Comparison of ENCODE assay signal across 2 fruit fly cellular contexts in genomic region chr3L:4407743-4408142, dm6.
TF ChIP-seq lines count a peak whose summit lies in the region.

No protein-coding gene starts in this region.

TF ChIP-seq in whole organism, embryonic, 481 proteins besides CTCF, POLR2A, EP300 and RAD21 (continued from another document and continues in another):
- TF ChIP-seq CG5245 (GFP tag; optimal IDR thresholded peaks at IDR 0.05; lab: Kevin White, UChicago): no peak
- no peak for TF ChIP-seq tna (GFP tag; IDR thresholded peaks at IDR 0.05; lab: Robert Waterston, UW; ENCODE audit: partially characterized antibody)
- no peak for TF ChIP-seq oc (tag; optimal IDR thresholded peaks at IDR 0.05; lab: Kevin White, UChicago)
- no peak for TF ChIP-seq vnd (GFP tag; IDR thresholded peaks at IDR 0.05; lab: Robert Waterston, UW; ENCODE audit: partially characterized antibody)
- TF ChIP-seq Lpt (GFP tag; optimal IDR thresholded peaks at IDR 0.05; lab: Kevin White, UChicago): no peak
- peak; percentile 37 for TF ChIP-seq chn (GFP tag; optimal IDR thresholded peaks at IDR 0.05; lab: Kevin White, UChicago)
- TF ChIP-seq gem (tag; optimal IDR thresholded peaks at IDR 0.05; lab: Kevin White, UChicago): peak; percentile 47
- 0 out of 3 replicates have a peak, but pooled peaks have one; percentile 21 for TF ChIP-seq ci (GFP tag; IDR thresholded peaks at IDR 0.05; lab: Robert Waterston, UW)
- TF ChIP-seq dmrt99B (tag; optimal IDR thresholded peaks at IDR 0.05; lab: Kevin White, UChicago): no peak
- TF ChIP-seq CG2129 (GFP tag; IDR thresholded peaks at IDR 0.05; lab: Robert Waterston, UW; ENCODE audit: partially characterized antibody): no peak
- TF ChIP-seq CG10979 (tag; optimal IDR thresholded peaks at IDR 0.05; lab: Kevin White, UChicago): no peak
- TF ChIP-seq Hr78 (GFP tag; optimal IDR thresholded peaks at IDR 0.05; lab: Kevin White, UChicago): no peak
- TF ChIP-seq unpg (GFP tag; optimal IDR thresholded peaks at IDR 0.05; lab: Kevin White, UChicago): peak; percentile 27
- TF ChIP-seq Abd-B (GFP tag; optimal IDR thresholded peaks at IDR 0.05; lab: Kevin White, UChicago): no peak
- TF ChIP-seq Oli (tag; optimal IDR thresholded peaks at IDR 0.05; lab: Kevin White, UChicago): peak; percentile 16
- TF ChIP-seq D19A (tag; optimal IDR thresholded peaks at IDR 0.05; lab: Kevin White, UChicago): no peak
- TF ChIP-seq Xbp1 (GFP tag; optimal IDR thresholded peaks at IDR 0.05; lab: Kevin White, UChicago): peak; percentile 10
- no peak for TF ChIP-seq Camta (GFP tag; optimal IDR thresholded peaks at IDR 0.05; lab: Kevin White, UChicago)
- peak; percentile 23 for TF ChIP-seq Sox102F (GFP tag; optimal IDR thresholded peaks at IDR 0.05; lab: Kevin White, UChicago)
- TF ChIP-seq Stat92E (GFP tag; optimal IDR thresholded peaks at IDR 0.05; lab: Kevin White, UChicago): no peak
- no peak for TF ChIP-seq jumu (GFP tag; optimal IDR thresholded peaks at IDR 0.05; lab: Kevin White, UChicago)
- no peak for TF ChIP-seq CG3847 (GFP tag; IDR thresholded peaks at IDR 0.05; lab: Robert Waterston, UW)
- no peak for TF ChIP-seq H2.0 (GFP tag; IDR thresholded peaks at IDR 0.05; lab: Robert Waterston, UW)
- TF ChIP-seq prd (optimal IDR thresholded peaks at IDR 0.05; lab: Kevin White, UChicago): no peak
- peak; percentile 25; the same call in 1 of the 3 replicates for TF ChIP-seq prd (GFP tag; IDR thresholded peaks at IDR 0.05; lab: Robert Waterston, UW)
- TF ChIP-seq odd (GFP tag; optimal IDR thresholded peaks at IDR 0.05; lab: Kevin White, UChicago): no peak
- no peak for TF ChIP-seq wdn (GFP tag; IDR thresholded peaks at IDR 0.05; lab: Robert Waterston, UW)
- peak; percentile 63 for TF ChIP-seq sens (GFP tag; lab: Kevin White, UChicago)
- no peak for TF ChIP-seq NK7.1 (GFP tag; optimal IDR thresholded peaks at IDR 0.05; lab: Kevin White, UChicago)
- TF ChIP-seq Drgx (GFP tag; IDR thresholded peaks at IDR 0.05; lab: Robert Waterston, UW): peak; percentile 52
- no peak for TF ChIP-seq Mad (GFP tag; optimal IDR thresholded peaks at IDR 0.05; lab: Kevin White, UChicago)
- no peak for TF ChIP-seq gt (GFP tag; IDR thresholded peaks at IDR 0.05; lab: Robert Waterston, UW)
- TF ChIP-seq grn (GFP tag; optimal IDR thresholded peaks at IDR 0.05; lab: Kevin White, UChicago): peak; percentile 42
- TF ChIP-seq sd (tag; optimal IDR thresholded peaks at IDR 0.05; lab: Kevin White, UChicago): no peak
- TF ChIP-seq CG7928 (GFP tag; optimal IDR thresholded peaks at IDR 0.05; lab: Kevin White, UChicago): no peak
- TF ChIP-seq CG10366 (GFP tag; IDR thresholded peaks at IDR 0.05; lab: Robert Waterston, UW): no peak
- TF ChIP-seq B-H1 (GFP tag; IDR thresholded peaks at IDR 0.05; lab: Robert Waterston, UW): no peak
- no peak for TF ChIP-seq mirr (GFP tag; optimal IDR thresholded peaks at IDR 0.05; lab: Kevin White, UChicago)
- no peak for TF ChIP-seq gsb-n (tag; optimal IDR thresholded peaks at IDR 0.05; lab: Kevin White, UChicago)
- TF ChIP-seq CG3281 (GFP tag; optimal IDR thresholded peaks at IDR 0.05; lab: Kevin White, UChicago): no peak
- no peak for TF ChIP-seq phol (tag; optimal IDR thresholded peaks at IDR 0.05; lab: Kevin White, UChicago)
- peak; percentile 26 for TF ChIP-seq zf30C (GFP tag; optimal IDR thresholded peaks at IDR 0.05; lab: Kevin White, UChicago)
- TF ChIP-seq CG32767 (GFP tag; IDR thresholded peaks at IDR 0.05; lab: Robert Waterston, UW): no peak
- TF ChIP-seq CG4424 (GFP tag; optimal IDR thresholded peaks at IDR 0.05; lab: Kevin White, UChicago): peak; percentile 6
- no peak for TF ChIP-seq run (tag; optimal IDR thresholded peaks at IDR 0.05; lab: Kevin White, UChicago)
- no peak for TF ChIP-seq HLH4C (GFP tag; IDR thresholded peaks at IDR 0.05; lab: Robert Waterston, UW; ENCODE audit: partially characterized antibody)
- TF ChIP-seq Dek (tag; optimal IDR thresholded peaks at IDR 0.05; lab: Kevin White, UChicago): no peak
- TF ChIP-seq fru (optimal IDR thresholded peaks at IDR 0.05; lab: Kevin White, UChicago): no peak
- TF ChIP-seq Ada2b (GFP tag; IDR thresholded peaks at IDR 0.05; lab: Robert Waterston, UW): no peak
- no peak for TF ChIP-seq Dad (GFP tag; optimal IDR thresholded peaks at IDR 0.05; lab: Kevin White, UChicago)
- no peak for TF ChIP-seq CG30431 (GFP tag; optimal IDR thresholded peaks at IDR 0.05; lab: Kevin White, UChicago)
- TF ChIP-seq CG1603 (tag; optimal IDR thresholded peaks at IDR 0.05; lab: Kevin White, UChicago): peak; percentile 14
- no peak for TF ChIP-seq H15 (GFP tag; IDR thresholded peaks at IDR 0.05; lab: Robert Waterston, UW)
- no peak for TF ChIP-seq crol (GFP tag; IDR thresholded peaks at IDR 0.05; lab: Robert Waterston, UW)
- no peak for TF ChIP-seq chif (GFP tag; optimal IDR thresholded peaks at IDR 0.05; lab: Kevin White, UChicago)
- no peak for TF ChIP-seq CG2199 (GFP tag; IDR thresholded peaks at IDR 0.05; lab: Robert Waterston, UW)
- TF ChIP-seq Rx (GFP tag; IDR thresholded peaks at IDR 0.05; lab: Robert Waterston, UW): 0 out of 2 replicates have a peak, but pooled peaks have one; percentile 9
- TF ChIP-seq eve (GFP tag; optimal IDR thresholded peaks at IDR 0.05; lab: Kevin White, UChicago): peak in 1 of 2 experiments; percentile 5
- TF ChIP-seq ara (GFP tag; IDR thresholded peaks at IDR 0.05; lab: Robert Waterston, UW): no peak
- no peak for TF ChIP-seq salm (tag; optimal IDR thresholded peaks at IDR 0.05; lab: Kevin White, UChicago)
- TF ChIP-seq sima (GFP tag; optimal IDR thresholded peaks at IDR 0.05; lab: Kevin White, UChicago): no peak
- no peak for TF ChIP-seq ems (GFP tag; optimal IDR thresholded peaks at IDR 0.05; lab: Kevin White, UChicago)
- no peak for TF ChIP-seq Eip74EF (GFP tag; optimal IDR thresholded peaks at IDR 0.05; lab: Kevin White, UChicago)
- 0 out of 3 replicates have a peak, but pooled peaks have one; percentile 9 for TF ChIP-seq ase (GFP tag; IDR thresholded peaks at IDR 0.05; lab: Robert Waterston, UW)
- TF ChIP-seq CG4820 (GFP tag; optimal IDR thresholded peaks at IDR 0.05; lab: Kevin White, UChicago): no peak
- peak; percentile 8; the same call in 1 of the 2 replicates for TF ChIP-seq stc (GFP tag; IDR thresholded peaks at IDR 0.05; lab: Robert Waterston, UW)
- no peak for TF ChIP-seq CHES-1-like (GFP tag; optimal IDR thresholded peaks at IDR 0.05; lab: Kevin White, UChicago)
- no peak for TF ChIP-seq CG11247 (GFP tag; IDR thresholded peaks at IDR 0.05; lab: Robert Waterston, UW)
- TF ChIP-seq croc (GFP tag; conservative IDR thresholded peaks at IDR 0.05; lab: Robert Waterston, UW): no peak

TF ChIP-seq in whole organism, prepupa, 60 proteins besides CTCF, POLR2A, EP300 and RAD21 (continued from another document):
- TF ChIP-seq salr (GFP tag; optimal IDR thresholded peaks at IDR 0.05; lab: Kevin White, UChicago): peak in 1 of 2 experiments; percentile 67
- TF ChIP-seq spab (GFP tag; optimal IDR thresholded peaks at IDR 0.05; lab: Kevin White, UChicago): no peak
- TF ChIP-seq CG6808 (GFP tag; optimal IDR thresholded peaks at IDR 0.05; lab: Kevin White, UChicago): no peak
- TF ChIP-seq Ets96B (tag; optimal IDR thresholded peaks at IDR 0.05; lab: Kevin White, UChicago): peak; percentile 35
- TF ChIP-seq CG31627 (GFP tag; optimal IDR thresholded peaks at IDR 0.05; lab: Kevin White, UChicago): peak; percentile 24
- TF ChIP-seq CG8319 (GFP tag; optimal IDR thresholded peaks at IDR 0.05; lab: Kevin White, UChicago): no peak
- TF ChIP-seq acj6 (GFP tag; optimal IDR thresholded peaks at IDR 0.05; lab: Kevin White, UChicago): peak; percentile 54
- no peak for TF ChIP-seq fkh (GFP tag; optimal IDR thresholded peaks at IDR 0.05; lab: Kevin White, UChicago)
- no peak for TF ChIP-seq Hr38 (GFP tag; optimal IDR thresholded peaks at IDR 0.05; lab: Kevin White, UChicago)
- no peak for TF ChIP-seq CG6854 (GFP tag; optimal IDR thresholded peaks at IDR 0.05; lab: Kevin White, UChicago)
- peak; percentile 36 for TF ChIP-seq Lpt (GFP tag; optimal IDR thresholded peaks at IDR 0.05; lab: Kevin White, UChicago)
- peak; percentile 17 for TF ChIP-seq CG6792 (GFP tag; optimal IDR thresholded peaks at IDR 0.05; lab: Kevin White, UChicago)
- peak; percentile 68 for TF ChIP-seq CG8119 (GFP tag; IDR thresholded peaks at IDR 0.05; lab: Robert Waterston, UW)
- peak; percentile 0 for TF ChIP-seq dsx (GFP tag; optimal IDR thresholded peaks at IDR 0.05; lab: Kevin White, UChicago; ENCODE audit: poor library complexity, severe bottlenecking)
- peak; percentile 22 for TF ChIP-seq Sox14 (GFP tag; optimal IDR thresholded peaks at IDR 0.05; lab: Kevin White, UChicago)
- peak; percentile 60 for TF ChIP-seq achi (GFP tag; optimal IDR thresholded peaks at IDR 0.05; lab: Kevin White, UChicago)
- TF ChIP-seq Eip93F (GFP tag; optimal IDR thresholded peaks at IDR 0.05; lab: Kevin White, UChicago): no peak
- TF ChIP-seq CG11762 (GFP tag; optimal IDR thresholded peaks at IDR 0.05; lab: Kevin White, UChicago; ENCODE audit: insufficient read depth): peak; percentile 3
- peak; percentile 74 for TF ChIP-seq OdsH (GFP tag; optimal IDR thresholded peaks at IDR 0.05; lab: Kevin White, UChicago)
- peak; percentile 40 for TF ChIP-seq topi (GFP tag; optimal IDR thresholded peaks at IDR 0.05; lab: Kevin White, UChicago)
- TF ChIP-seq CG1621 (tag; optimal IDR thresholded peaks at IDR 0.05; lab: Kevin White, UChicago): no peak
- TF ChIP-seq dac (GFP tag; optimal IDR thresholded peaks at IDR 0.05; lab: Kevin White, UChicago): peak; percentile 24
- no peak for TF ChIP-seq Blimp-1 (GFP tag; optimal IDR thresholded peaks at IDR 0.05; lab: Kevin White, UChicago)
- peak; percentile 22 for TF ChIP-seq fd59A (GFP tag; optimal IDR thresholded peaks at IDR 0.05; lab: Kevin White, UChicago)
- TF ChIP-seq lz (GFP tag; optimal IDR thresholded peaks at IDR 0.05; lab: Kevin White, UChicago): peak; percentile 44
- TF ChIP-seq CG3919 (GFP tag; optimal IDR thresholded peaks at IDR 0.05; lab: Kevin White, UChicago): peak; percentile 62
- TF ChIP-seq CG34406 (GFP tag; optimal IDR thresholded peaks at IDR 0.05; lab: Kevin White, UChicago): peak; percentile 13
- TF ChIP-seq Smox (GFP tag; optimal IDR thresholded peaks at IDR 0.05; lab: Kevin White, UChicago): peak; percentile 10
- TF ChIP-seq Met (GFP tag; optimal IDR thresholded peaks at IDR 0.05; lab: Kevin White, UChicago): peak; percentile 64
- TF ChIP-seq Hr4 (GFP tag; optimal IDR thresholded peaks at IDR 0.05; lab: Kevin White, UChicago): peak; percentile 76
- peak; percentile 60 for TF ChIP-seq CG10631 (GFP tag; optimal IDR thresholded peaks at IDR 0.05; lab: Kevin White, UChicago)
- peak; percentile 78 for TF ChIP-seq svp (GFP tag; lab: Kevin White, UChicago)
- TF ChIP-seq net (GFP tag; optimal IDR thresholded peaks at IDR 0.05; lab: Kevin White, UChicago): peak; percentile 62
- no peak for TF ChIP-seq Sox15 (GFP tag; optimal IDR thresholded peaks at IDR 0.05; lab: Kevin White, UChicago)
- peak; percentile 7 for TF ChIP-seq Ets21C (GFP tag; optimal IDR thresholded peaks at IDR 0.05; lab: Kevin White, UChicago)
- TF ChIP-seq CG6163 (GFP tag; IDR thresholded peaks at IDR 0.05; lab: Robert Waterston, UW): peak; percentile 77
- peak; percentile 35 for TF ChIP-seq CG8632 (GFP tag; optimal IDR thresholded peaks at IDR 0.05; lab: Kevin White, UChicago)
